Fruit fly (Drosophila melanogaster) whole organism, embryonic: ENCODE data around the gene Chpf.

Experiments
- Bteb2 ChIP-seq: fragments of 200-800 bp; sonication (Bioruptor generic); optimal IDR thresholded peaks from 2 replicates; lab custom pipeline; 2016; ENCODE audit warnings: missing biosample characterization, missing genetic modification characterization
- CG10147 ChIP-seq: fragments of 200-800 bp; sonication (Bioruptor generic); optimal IDR thresholded peaks from 2 replicates; lab custom pipeline; 2019; ENCODE audit warnings: missing biosample characterization, mild to moderate bottlenecking, missing genetic modification characterization, moderate library complexity
- CG10654 ChIP-seq: fragments of 200-800 bp; sonication (Bioruptor generic); optimal IDR thresholded peaks from 2 replicates; lab custom pipeline; 2016; ENCODE audit warnings: missing biosample characterization, missing genetic modification characterization
- CG11696 ChIP-seq: fragments of 200-800 bp; sonication (Bioruptor generic); IDR thresholded peaks from 2 replicates; pipeline ENCODE4 v1.3.6; 2022; ENCODE audit warnings: missing biosample characterization, missing genetic modification characterization
- CG11723 ChIP-seq: fragments of 200-800 bp; sonication (Bioruptor generic); optimal IDR thresholded peaks from 2 replicates; lab custom pipeline; 2017; ENCODE audit warnings: missing biosample characterization, mild to moderate bottlenecking, missing genetic modification characterization
- CG12299 ChIP-seq: fragments of 200-800 bp; sonication (Bioruptor generic); optimal IDR thresholded peaks from 2 replicates; lab custom pipeline; 2018; ENCODE audit warnings: missing biosample characterization, mild to moderate bottlenecking, missing genetic modification characterization
- CG14667 ChIP-seq: fragments of 200-800 bp; sonication (Bioruptor generic); IDR thresholded peaks from 2 replicates; pipeline ENCODE4 v1.3.6; 2022; ENCODE audit warnings: missing biosample characterization, missing genetic modification characterization
- CG14860 ChIP-seq: fragments of 200-800 bp; sonication (Bioruptor generic); IDR thresholded peaks from 3 replicates; pipeline ENCODE4 v1.3.6; 2022; ENCODE audit warnings: missing biosample characterization, missing genetic modification characterization; ENCODE audit not compliant: partially characterized antibody
- CG15269 ChIP-seq: fragments of 200-800 bp; sonication (Bioruptor generic); optimal IDR thresholded peaks from 2 replicates; lab custom pipeline; 2018; ENCODE audit warnings: missing biosample characterization, mild to moderate bottlenecking, missing genetic modification characterization, moderate library complexity
- CG15601 ChIP-seq: fragments of 200-800 bp; sonication (Bioruptor generic); optimal IDR thresholded peaks from 3 replicates; lab custom pipeline; 2019; ENCODE audit warnings: missing biosample characterization, mild to moderate bottlenecking, missing genetic modification characterization, moderate library complexity
- CG17328 ChIP-seq: fragments of 200-800 bp; sonication (Bioruptor generic); IDR thresholded peaks from 2 replicates; pipeline ENCODE4 v1.3.6; 2022; ENCODE audit warnings: missing biosample characterization, missing genetic modification characterization
- CG17359 ChIP-seq: fragments of 200-800 bp; sonication (Bioruptor generic); optimal IDR thresholded peaks from 3 replicates; lab custom pipeline; 2018; ENCODE audit warnings: missing biosample characterization, mild to moderate bottlenecking, missing genetic modification characterization, moderate library complexity
- CG17385 ChIP-seq: fragments of 200-800 bp; sonication (Bioruptor generic); optimal IDR thresholded peaks from 3 replicates; lab custom pipeline; 2018; ENCODE audit warnings: missing biosample characterization, mild to moderate bottlenecking, missing genetic modification characterization
- CG2875 ChIP-seq: fragments of 200-800 bp; sonication (Bioruptor generic); optimal IDR thresholded peaks from 2 replicates; lab custom pipeline; 2017; ENCODE audit warnings: missing biosample characterization, mild to moderate bottlenecking, missing genetic modification characterization, missing genetic modification reagents
- CG32532 ChIP-seq: fragments of 200-800 bp; sonication (Bioruptor generic); IDR thresholded peaks from 2 replicates; pipeline ENCODE4 v1.3.6; 2022; ENCODE audit warnings: missing biosample characterization, missing genetic modification characterization
- CG42726 ChIP-seq: fragments of 200-800 bp; sonication (Bioruptor generic); IDR thresholded peaks from 2 replicates; pipeline ENCODE4 v1.3.6; 2022; ENCODE audit warnings: missing biosample characterization, missing genetic modification characterization; ENCODE audit not compliant: partially characterized antibody
- CG6175 ChIP-seq: fragments of 200-800 bp; sonication (Bioruptor generic); IDR thresholded peaks from 3 replicates; pipeline ENCODE4 v1.3.6; 2022; ENCODE audit warnings: missing biosample characterization, missing genetic modification characterization
- CG6254 ChIP-seq: fragments of 200-800 bp; sonication (Bioruptor generic); optimal IDR thresholded peaks from 3 replicates; lab custom pipeline; 2017; ENCODE audit warnings: mild to moderate bottlenecking, missing biosample characterization, missing genetic modification reagents, missing genetic modification characterization
- CG7357 ChIP-seq: fragments of 200-800 bp; sonication (Bioruptor generic); IDR thresholded peaks from 3 replicates; pipeline ENCODE4 v1.3.6; 2022; ENCODE audit warnings: missing biosample characterization, missing genetic modification characterization
- D19A ChIP-seq: fragments of 200-800 bp; optimal IDR thresholded peaks from 3 replicates; lab custom pipeline; 2019; ENCODE audit warnings: missing biosample characterization, mild to moderate bottlenecking, missing genetic modification characterization, moderate library complexity
- E2f2 ChIP-seq: fragments of 200-800 bp; sonication (Bioruptor generic); IDR thresholded peaks from 2 replicates; pipeline ENCODE4 v1.3.6; 2022; ENCODE audit warnings: missing biosample characterization, missing genetic modification characterization
- Gsc ChIP-seq: fragments of 200-800 bp; sonication (Bioruptor generic); IDR thresholded peaks from 2 replicates; pipeline ENCODE4 v1.3.6; 2022; ENCODE audit warnings: missing biosample characterization, missing genetic modification characterization
- Hr3 ChIP-seq: fragments of 200-800 bp; sonication (Bioruptor generic); optimal IDR thresholded peaks from 3 replicates; lab custom pipeline; 2016; ENCODE audit warnings: missing biosample characterization, missing genetic modification characterization
- Jarid2 ChIP-seq: fragments of 200-800 bp; sonication (Bioruptor generic); optimal IDR thresholded peaks from 3 replicates; lab custom pipeline; 2017; ENCODE audit warnings: mild to moderate bottlenecking, missing biosample characterization, missing genetic modification reagents, missing genetic modification characterization
- Med ChIP-seq: fragments of 200-800 bp; sonication (Bioruptor generic); peaks from one replicate; lab custom pipeline; 2016; ENCODE audit warnings: missing biosample characterization, missing genetic modification characterization, mild to moderate bottlenecking, inconsistent platforms, moderate library complexity
- Meics ChIP-seq: fragments of 200-800 bp; sonication (Bioruptor generic); optimal IDR thresholded peaks from 2 replicates; lab custom pipeline; 2017; ENCODE audit warnings: missing biosample characterization, mild to moderate bottlenecking, missing genetic modification characterization
- Myb ChIP-seq: fragments of 200-800 bp; sonication (Bioruptor generic); optimal IDR thresholded peaks from 2 replicates; lab custom pipeline; 2016; ENCODE audit warnings: missing biosample characterization, missing genetic modification characterization
- NC2β ChIP-seq: fragments of 200-800 bp; sonication (Bioruptor generic); optimal IDR thresholded peaks from 2 replicates; lab custom pipeline; 2016; ENCODE audit warnings: missing biosample characterization, missing genetic modification characterization
- Nf-YC ChIP-seq: fragments of 200-800 bp; optimal IDR thresholded peaks from 3 replicates; lab custom pipeline; 2019; ENCODE audit warnings: missing biosample characterization, mild to moderate bottlenecking, missing genetic modification characterization, moderate library complexity
- Side ChIP-seq: fragments of 200-800 bp; sonication (Bioruptor generic); optimal IDR thresholded peaks from 2 replicates; lab custom pipeline; 2016; ENCODE audit warnings: missing biosample characterization, missing genetic modification characterization
- Sry-β ChIP-seq: fragments of 200-800 bp; sonication (Bioruptor generic); optimal IDR thresholded peaks from 2 replicates; lab custom pipeline; 2018; ENCODE audit warnings: missing biosample characterization, mild to moderate bottlenecking, missing genetic modification characterization, moderate library complexity
- Taf1 ChIP-seq: fragments of 200-800 bp; sonication (Bioruptor generic); IDR thresholded peaks from 2 replicates; pipeline ENCODE4 v1.3.6; 2022; ENCODE audit warnings: missing biosample characterization, missing genetic modification characterization
- az2 ChIP-seq: fragments of 200-800 bp; sonication (Bioruptor generic); optimal IDR thresholded peaks from 3 replicates; lab custom pipeline; 2016; ENCODE audit warnings: missing biosample characterization, missing genetic modification characterization
- br ChIP-seq: fragments of >200 bp; optimal IDR thresholded peaks from 2 replicates; lab custom pipeline; 2017
- dati ChIP-seq: fragments of 200-800 bp; sonication (Bioruptor generic); IDR thresholded peaks from 2 replicates; pipeline ENCODE4 v1.3.6; 2022; ENCODE audit warnings: missing biosample characterization, missing genetic modification characterization
- dmrt99B ChIP-seq: fragments of 200-800 bp; sonication (Bioruptor generic); optimal IDR thresholded peaks from 2 replicates; lab custom pipeline; 2018; ENCODE audit warnings: missing biosample characterization, mild to moderate bottlenecking, missing genetic modification characterization, moderate library complexity
- dysf ChIP-seq: fragments of 200-800 bp; sonication (Bioruptor generic); IDR thresholded peaks from 3 replicates; pipeline ENCODE4 v1.3.6; 2022; ENCODE audit warnings: missing biosample characterization, missing genetic modification characterization
- ewg ChIP-seq: fragments of 200-800 bp; sonication (Bioruptor generic); optimal IDR thresholded peaks from 3 replicates; lab custom pipeline; 2017; ENCODE audit warnings: mild to moderate bottlenecking, missing biosample characterization, missing genetic modification reagents, missing genetic modification characterization
- gcm ChIP-seq: fragments of 200-800 bp; sonication (Bioruptor generic); optimal IDR thresholded peaks from 2 replicates; lab custom pipeline; 2019; ENCODE audit warnings: missing biosample characterization, mild to moderate bottlenecking, missing genetic modification characterization, moderate library complexity
- gfzf ChIP-seq: fragments of 200-800 bp; sonication (Bioruptor generic); optimal IDR thresholded peaks from 2 replicates; lab custom pipeline; 2016; ENCODE audit warnings: missing biosample characterization, mild to moderate bottlenecking, missing genetic modification characterization, moderate library complexity
- gt ChIP-seq: fragments of 200-800 bp; sonication (Bioruptor generic); IDR thresholded peaks from 2 replicates; pipeline ENCODE4 v1.3.6; 2022; ENCODE audit warnings: missing biosample characterization, missing genetic modification characterization
- nom ChIP-seq: fragments of 200-800 bp; sonication (Bioruptor generic); optimal IDR thresholded peaks from 2 replicates; lab custom pipeline; 2017; ENCODE audit warnings: missing biosample characterization, missing genetic modification characterization, mild to moderate bottlenecking, moderate library complexity, missing genetic modification reagents
- odd ChIP-seq: fragments of 200-800 bp; sonication (Bioruptor generic); optimal IDR thresholded peaks from 2 replicates; lab custom pipeline; 2017; ENCODE audit warnings: missing biosample characterization, mild to moderate bottlenecking, missing genetic modification characterization
- scrt ChIP-seq: fragments of 200-800 bp; sonication (Bioruptor generic); optimal IDR thresholded peaks from 2 replicates; lab custom pipeline; 2018; ENCODE audit warnings: missing biosample characterization, mild to moderate bottlenecking, missing genetic modification characterization, moderate library complexity
- sisA ChIP-seq: fragments of 200-800 bp; sonication (Bioruptor generic); IDR thresholded peaks from 2 replicates; pipeline ENCODE4 v1.3.6; 2022; ENCODE audit warnings: missing biosample characterization, missing genetic modification characterization
- stc ChIP-seq: fragments of 200-800 bp; sonication (Bioruptor generic); IDR thresholded peaks from 2 replicates; pipeline ENCODE4 v1.3.6; 2022; ENCODE audit warnings: missing biosample characterization, missing genetic modification characterization
- sug ChIP-seq: fragments of 200-800 bp; optimal IDR thresholded peaks from 2 replicates; lab custom pipeline; 2019; ENCODE audit warnings: missing biosample characterization, mild to moderate bottlenecking, missing genetic modification characterization, moderate library complexity
- tin ChIP-seq: fragments of 200-800 bp; sonication (Bioruptor generic); optimal IDR thresholded peaks from 3 replicates; lab custom pipeline; 2016; ENCODE audit warnings: missing biosample characterization, missing genetic modification characterization
- tio ChIP-seq: fragments of 200-800 bp; sonication (Bioruptor generic); optimal IDR thresholded peaks from 2 replicates; lab custom pipeline; 2017; ENCODE audit warnings: missing biosample characterization, missing genetic modification characterization, inconsistent platforms
- vvl ChIP-seq: fragments of 200-800 bp; sonication (Bioruptor generic); IDR thresholded peaks from 2 replicates; pipeline ENCODE4 v1.3.6; 2022; ENCODE audit warnings: missing biosample characterization, missing genetic modification characterization
- wdn ChIP-seq: fragments of 200-800 bp; sonication (Bioruptor generic); IDR thresholded peaks from 2 replicates; pipeline ENCODE4 v1.3.6; 2022; ENCODE audit warnings: missing biosample characterization, missing genetic modification characterization

Chpf gene

DNA sequence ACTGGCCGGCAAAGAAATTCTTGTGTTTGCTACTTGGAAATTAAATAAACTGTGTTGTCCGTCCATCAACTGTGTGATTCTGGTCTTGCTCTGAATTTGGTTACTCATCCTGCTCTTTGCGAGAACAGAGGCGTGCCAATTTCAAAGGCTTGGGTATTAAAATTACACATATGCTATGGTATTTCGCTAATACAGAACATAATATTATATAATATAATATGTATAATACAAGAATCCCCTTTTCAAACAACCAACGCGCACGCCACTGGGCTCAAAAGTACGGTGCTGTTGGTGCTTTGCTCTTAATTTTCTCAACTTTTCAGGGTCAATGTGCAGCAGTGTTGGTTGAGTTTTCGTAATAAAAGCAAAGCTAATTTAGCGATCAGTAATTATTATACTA is 12.3 kb downstream of the Chpf start (continued):
- TF ChIP-seq CG42726 (GFP tag; lab: Robert Waterston, UW) (no peak), CG17385 (GFP tag; lab: Kevin White, UChicago) (peak; percentile 78), CG32532 (GFP tag; lab: Robert Waterston, UW) (peak; percentile 94), CG10147 (GFP tag; lab: Kevin White, UChicago) (peak; percentile 73), nom (GFP tag; lab: Kevin White, UChicago) (no peak), CG10654 (GFP tag; lab: Kevin White, UChicago) (peak; percentile 60), Taf1 (GFP tag; lab: Robert Waterston, UW) (peak; percentile 78), Sry-β (peak; percentile 17), Hr3 (GFP tag; lab: Kevin White, UChicago) (peak; percentile 67), Jarid2 (GFP tag; lab: Kevin White, UChicago) (peak; percentile 53), sug (tag; lab: Kevin White, UChicago) (peak; percentile 77), wdn (GFP tag; lab: Robert Waterston, UW) (peak; percentile 77), Gsc (peak; percentile 48; the same call in 1 of the 2 replicates), vvl (GFP tag; lab: Robert Waterston, UW) (peak; percentile 92), sisA (peak; percentile 75), gfzf (no peak), az2 (GFP tag; lab: Kevin White, UChicago) (peak; percentile 61), D19A (tag; lab: Kevin White, UChicago) (peak; percentile 62), dysf (peak; percentile 93), CG11723 (peak; percentile 65), CG6175 (GFP tag; lab: Robert Waterston, UW) (peak; percentile 77), CG15269 (peak; percentile 94), CG14860 (GFP tag; lab: Robert Waterston, UW) (no peak), Med (peak; percentile 85), ewg (peak; percentile 47), CG11696 (peak; percentile 83), Nf-YC (tag; lab: Kevin White, UChicago) (peak; percentile 70), CG6254 (GFP tag; lab: Kevin White, UChicago) (peak; percentile 48), tio (peak; percentile 57), Bteb2 (no peak), stc (GFP tag; lab: Robert Waterston, UW) (peak; percentile 81), CG14667 (GFP tag; lab: Robert Waterston, UW) (peak; percentile 82; the same call in 1 of the 2 replicates), CG12299 (tag; lab: Kevin White, UChicago) (peak; percentile 66), E2f2 (GFP tag; lab: Robert Waterston, UW) (peak; percentile 71), Side (GFP tag; lab: Kevin White, UChicago) (no peak), CG2875 (GFP tag; lab: Kevin White, UChicago) (peak; percentile 43), tin (GFP tag; lab: Kevin White, UChicago) (peak; percentile 59), CG17359 (tag; lab: Kevin White, UChicago) (peak; percentile 85), gcm (peak; percentile 47), br (no peak), Myb (no peak), odd (peak; percentile 65), dati (peak; percentile 63), gt (GFP tag; lab: Robert Waterston, UW) (0 out of 2 replicates have a peak, but pooled peaks have one; percentile 46), dmrt99B (tag; lab: Kevin White, UChicago) (peak; percentile 75), CG17328 (peak; percentile 84), NC2β (GFP tag; lab: Kevin White, UChicago) (no peak), Meics (peak; percentile 86), scrt (GFP tag; lab: Kevin White, UChicago) (peak; percentile 72), CG15601 (peak; percentile 45), CG7357 (GFP tag; lab: Robert Waterston, UW) (peak; percentile 83)
